Worm (Caenorhabditis elegans) whole organism, mixed stage, embryonic: ENCODE data around the gene idpb-2.

ENCODE experiments used
- ces-1 ChIP-seq: fragments of 150-350 bp; optimal IDR thresholded peaks from 2 replicates; lab custom pipeline; 2014; ENCODE audit warnings: missing biosample characterization, missing genetic modification reagents, missing genetic modification characterization
- mab-5 ChIP-seq: fragments of 150-350 bp; optimal IDR thresholded peaks from 2 replicates; lab custom pipeline; 2014; ENCODE audit warnings: missing biosample characterization, missing genetic modification characterization
- nhr-76 ChIP-seq: sonication (generic microtip); optimal IDR thresholded peaks from 2 replicates; lab custom pipeline; 2017; ENCODE audit warnings: missing biosample characterization, missing genetic modification characterization
- pha-4 ChIP-seq: fragments of 150-350 bp; optimal IDR thresholded peaks from 2 replicates; lab custom pipeline; 2018; ENCODE audit warnings: missing biosample characterization, missing genetic modification reagents, missing genetic modification characterization
- snpc-4 ChIP-seq: fragments of 150-350 bp; optimal IDR thresholded peaks from 2 replicates; lab custom pipeline; 2014; ENCODE audit warnings: missing biosample characterization, missing genetic modification characterization
- sptf-1 ChIP-seq: sonication (generic microtip); optimal IDR thresholded peaks from 2 replicates; lab custom pipeline; 2017; ENCODE audit warnings: mild to moderate bottlenecking, missing genetic modification characterization, moderate library complexity, missing compliant biosample characterization
- unc-120 ChIP-seq: sonication (generic microtip); optimal IDR thresholded peaks from 2 replicates; lab custom pipeline; 2017; ENCODE audit warnings: missing genetic modification characterization, missing compliant biosample characterization; ENCODE audit not compliant: poor library complexity, severe bottlenecking
- unc-39 ChIP-seq: fragments of 150-350 bp; optimal IDR thresholded peaks from 2 replicates; lab custom pipeline; 2014; ENCODE audit warnings: missing biosample characterization, missing genetic modification characterization
- unc-62 ChIP-seq: fragments of 150-350 bp; optimal IDR thresholded peaks from 2 replicates; lab custom pipeline; 2014; ENCODE audit warnings: missing biosample characterization, missing genetic modification reagents, missing genetic modification characterization
- ztf-11 ChIP-seq: fragments of 150-350 bp; optimal IDR thresholded peaks from 2 replicates; lab custom pipeline; 2014; ENCODE audit warnings: missing biosample characterization, missing genetic modification characterization

DNA sequence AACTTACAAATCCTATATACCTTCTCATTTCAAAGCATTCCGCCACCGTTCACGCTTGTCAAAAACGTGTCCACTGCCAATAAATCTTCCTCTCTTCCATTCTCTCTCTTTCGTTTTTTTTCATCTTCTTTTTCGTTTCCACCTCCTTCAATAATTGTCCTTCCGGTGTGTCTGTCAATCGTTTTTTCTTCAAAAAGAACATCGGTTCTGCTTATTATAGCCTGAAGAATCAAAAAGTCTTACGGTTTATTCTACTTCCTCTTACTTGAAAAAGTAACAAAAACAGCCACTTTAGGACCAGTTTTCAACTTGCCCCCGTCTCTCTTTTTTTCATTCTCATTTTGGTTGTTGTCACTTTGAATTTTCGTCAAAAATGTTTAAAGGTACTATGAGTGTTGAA lies 20.2 kb downstream of the idpb-2 start:
- TF ChIP-seq pha-4 (tag; lab: Kevin White, UChicago) (no peak), unc-120 (tag; lab: Kevin White, UChicago) (no peak), unc-62 (GFP tag; lab: Kevin White, UChicago) (no peak), sptf-1 (no peak), ztf-11 (tag; lab: Kevin White, UChicago) (no peak), nhr-76 (tag; lab: Kevin White, UChicago) (no peak), unc-39 (no peak), snpc-4 (tag; lab: Kevin White, UChicago) (no peak), ces-1 (GFP tag; lab: Kevin White, UChicago) (no peak), mab-5 (tag; lab: Kevin White, UChicago) (no peak)
